Fruit fly (Drosophila melanogaster): ENCODE data around the gene CG32100.
A peak's percentile ranks its signal among the peaks of the same experiment; 100 is the strongest.

The CG32100 gene

dm6 chr3L:12267332-12267914, at the start of gene CG32100:
Gene CG32100 (plus strand): TSS chr3L:12267528.
- no peak for TF ChIP-seq CG15336 (GFP tag; IDR thresholded peaks at IDR 0.05)
- TF ChIP-seq svp (GFP tag): peak; percentile 75

dm6 chr3L:12222945-12223634, 44.2 kb upstream of the CG32100 start:
- TF ChIP-seq CG8319 (GFP tag; optimal IDR thresholded peaks at IDR 0.05) (no peak), Hr4 (GFP tag; optimal IDR thresholded peaks at IDR 0.05) (peak; percentile 33), Smox (GFP tag; optimal IDR thresholded peaks at IDR 0.05) (no peak), CG6854 (GFP tag; optimal IDR thresholded peaks at IDR 0.05) (no peak), Eip93F (GFP tag; optimal IDR thresholded peaks at IDR 0.05) (no peak), Met (GFP tag; optimal IDR thresholded peaks at IDR 0.05) (no peak), spab (GFP tag; optimal IDR thresholded peaks at IDR 0.05) (no peak), esn (GFP tag; optimal IDR thresholded peaks at IDR 0.05) (no peak), CG15336 (GFP tag; IDR thresholded peaks at IDR 0.05) (peak; percentile 72), eg (GFP tag; IDR thresholded peaks at IDR 0.05) (peak; percentile 66), CG6276 (GFP tag; optimal IDR thresholded peaks at IDR 0.05) (no peak), CG4318 (GFP tag; optimal IDR thresholded peaks at IDR 0.05) (no peak), CG16779 (tag; optimal IDR thresholded peaks at IDR 0.05) (no peak), fd85E (GFP tag; optimal IDR thresholded peaks at IDR 0.05) (no peak), acj6 (GFP tag; optimal IDR thresholded peaks at IDR 0.05) (peak; percentile 11), CG3919 (GFP tag; optimal IDR thresholded peaks at IDR 0.05) (no peak), CG6792 (GFP tag; optimal IDR thresholded peaks at IDR 0.05) (no peak), Eip75B (GFP tag; optimal IDR thresholded peaks at IDR 0.05) (no peak), lz (GFP tag; optimal IDR thresholded peaks at IDR 0.05) (no peak), CG6163 (GFP tag; IDR thresholded peaks at IDR 0.05) (peak; percentile 36; the same call in 1 of the 3 replicates), ss (GFP tag; optimal IDR thresholded peaks at IDR 0.05) (no peak), CG11762 (GFP tag; optimal IDR thresholded peaks at IDR 0.05; ENCODE audit: insufficient read depth) (no peak), CG32006 (GFP tag; optimal IDR thresholded peaks at IDR 0.05) (peak; percentile 17), Ets21C (GFP tag; optimal IDR thresholded peaks at IDR 0.05) (no peak), pdm3 (GFP tag; optimal IDR thresholded peaks at IDR 0.05) (no peak)

- TF ChIP-seq Ets21C (GFP tag; optimal IDR thresholded peaks at IDR 0.05): no peak
- TF ChIP-seq CG6276 (GFP tag; optimal IDR thresholded peaks at IDR 0.05): peak; percentile 3
- peak; percentile 10 for TF ChIP-seq CG4318 (GFP tag; optimal IDR thresholded peaks at IDR 0.05)
- TF ChIP-seq salr (GFP tag; optimal IDR thresholded peaks at IDR 0.05): no peak
- TF ChIP-seq CG32006 (GFP tag; optimal IDR thresholded peaks at IDR 0.05): peak; percentile 52
- TF ChIP-seq CG8119 (GFP tag; IDR thresholded peaks at IDR 0.05): peak; percentile 53; the same call in 2 of the 3 replicates
- no peak for TF ChIP-seq CG6792 (GFP tag; optimal IDR thresholded peaks at IDR 0.05)
- no peak for TF ChIP-seq acj6 (GFP tag; optimal IDR thresholded peaks at IDR 0.05)
- TF ChIP-seq Eip78C (GFP tag): peak; percentile 53
- peak; percentile 21; the same call in 1 of the 2 replicates for TF ChIP-seq CG15336 (GFP tag; IDR thresholded peaks at IDR 0.05)
- TF ChIP-seq Hr4 (GFP tag; optimal IDR thresholded peaks at IDR 0.05): peak; percentile 16
- 0 out of 3 replicates have a peak, but pooled peaks have one; percentile 9 for TF ChIP-seq eg (GFP tag; IDR thresholded peaks at IDR 0.05)
Observed at dm6 chr3L:12223635-12224016, 43.7 kb upstream of the CG32100 start.

- TF ChIP-seq acj6 (GFP tag; optimal IDR thresholded peaks at IDR 0.05): no peak
- no peak for TF ChIP-seq Eip78C (GFP tag)
- TF ChIP-seq Eip75B (GFP tag; optimal IDR thresholded peaks at IDR 0.05): no peak
- no peak for TF ChIP-seq CG11762 (GFP tag; optimal IDR thresholded peaks at IDR 0.05; ENCODE audit: insufficient read depth)
- TF ChIP-seq fkh (GFP tag; optimal IDR thresholded peaks at IDR 0.05): no peak
- TF ChIP-seq CG1621 (tag; optimal IDR thresholded peaks at IDR 0.05): no peak
- no peak for TF ChIP-seq CG11294 (GFP tag; IDR thresholded peaks at IDR 0.05)
- no peak for TF ChIP-seq CG6808 (GFP tag; optimal IDR thresholded peaks at IDR 0.05)
- TF ChIP-seq Hr38 (GFP tag; optimal IDR thresholded peaks at IDR 0.05): no peak
- no peak for TF ChIP-seq CG6276 (GFP tag; optimal IDR thresholded peaks at IDR 0.05)
- TF ChIP-seq CG11902 (GFP tag; optimal IDR thresholded peaks at IDR 0.05): no peak
- no peak for TF ChIP-seq cyc (GFP tag; optimal IDR thresholded peaks at IDR 0.05)
- TF ChIP-seq fd59A (GFP tag; optimal IDR thresholded peaks at IDR 0.05): no peak
- TF ChIP-seq dac (GFP tag; optimal IDR thresholded peaks at IDR 0.05): no peak
- no peak for TF ChIP-seq dsx (GFP tag; optimal IDR thresholded peaks at IDR 0.05; ENCODE audit: poor library complexity, severe bottlenecking)
- TF ChIP-seq CG6792 (GFP tag; optimal IDR thresholded peaks at IDR 0.05): no peak
Observed at dm6 chr3L:12227219-12227618, 40.1 kb upstream of the CG32100 start.
